Worm (Caenorhabditis elegans): ENCODE results near the gene ostb-1.

Gene ostb-1

DNA sequence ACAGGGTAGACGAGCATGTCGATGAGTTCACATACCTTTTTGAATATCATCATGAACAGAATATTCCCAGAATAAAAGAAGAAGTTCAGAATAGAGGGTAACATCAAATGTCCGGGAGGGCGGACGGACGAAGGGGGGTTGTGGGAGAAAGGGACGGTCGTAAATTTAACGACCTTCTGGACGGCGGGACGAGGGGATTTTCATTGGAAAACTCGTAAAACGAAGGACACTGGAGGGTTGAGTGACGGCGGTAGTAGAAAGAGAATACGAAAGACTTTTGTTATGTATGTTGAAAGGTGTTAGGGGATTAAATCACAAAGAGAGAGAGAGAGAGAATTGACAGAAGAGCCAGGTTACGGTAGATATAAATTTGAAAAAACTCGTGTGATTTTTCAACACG, 13.7 kb upstream of the ostb-1 start (continued):
- TF ChIP-seq atf-7 (tag; optimal IDR thresholded peaks at IDR 0.05) (no peak), B0336.3 (GFP tag; IDR thresholded peaks at IDR 0.05) (no peak), B0261.1 (tag; optimal IDR thresholded peaks at IDR 0.05) (no peak), gei-17 (GFP tag; optimal IDR thresholded peaks at IDR 0.05) (no peak), ztf-25 (GFP tag; IDR thresholded peaks at IDR 0.05) (no peak), lag-1 (GFP tag; IDR thresholded peaks at IDR 0.05) (no peak)

ce11 chrII:7851480-7851879, 12.8 kb upstream of the ostb-1 start:
- TF ChIP-seq ztf-26 (tag; optimal IDR thresholded peaks at IDR 0.05) (no peak), nhr-80 (tag; optimal IDR thresholded peaks at IDR 0.05) (peak; percentile 36)

DNA sequence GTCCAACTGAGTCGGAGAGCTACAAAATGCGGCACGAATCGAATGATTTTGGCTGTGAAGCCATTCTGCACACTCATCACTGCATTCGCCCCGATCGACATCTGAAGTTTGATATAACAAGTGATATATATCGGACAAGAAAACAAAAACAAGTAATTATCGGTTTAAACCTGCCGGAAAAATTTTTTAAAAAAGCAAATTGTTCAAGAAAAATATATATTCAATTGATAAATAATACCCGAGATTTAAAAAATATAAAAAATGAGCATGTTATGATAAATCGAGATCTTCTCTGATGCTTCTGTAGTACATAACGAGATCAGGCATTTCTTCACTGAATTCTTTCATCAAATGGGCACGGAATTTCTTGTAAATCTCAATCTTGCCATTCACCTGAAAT, 10.6 kb upstream of the ostb-1 start, which contains the start of gene T09A5.5:
Gene T09A5.5, minus strand, starts transcription at position 101 of the 400 bp plus-strand sequence.
- no peak for TF ChIP-seq aptf-3 (GFP tag; IDR thresholded peaks at IDR 0.05)
- TF ChIP-seq madf-6 (GFP tag; IDR thresholded peaks at IDR 0.05) = peak; percentile 32; the same call in 1 of the 2 replicates

DNA sequence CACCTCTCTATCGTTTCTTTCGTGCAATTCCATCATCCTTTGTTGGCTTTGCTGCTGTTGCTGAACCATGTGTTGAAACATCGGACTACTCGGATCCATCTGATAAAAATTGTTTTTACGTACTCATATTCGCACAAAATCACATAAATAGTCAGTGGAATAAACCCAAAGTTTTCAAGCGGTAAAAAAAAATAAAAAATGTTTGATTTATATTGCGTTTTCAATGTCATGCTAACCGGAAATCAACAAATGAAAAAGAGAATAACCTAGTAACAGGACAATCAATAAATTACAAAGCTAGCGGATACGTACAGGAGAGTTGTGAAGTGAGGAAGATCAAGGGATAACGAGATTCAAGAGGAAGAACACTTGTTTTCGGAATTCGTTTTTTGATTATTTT, 9.4 kb upstream of the ostb-1 start, which contains the start of gene mdt-10:
Gene mdt-10, minus strand, starts transcription at position 101 of the 400 bp plus-strand sequence.
- TF ChIP-seq snpc-3.4 (tag; optimal IDR thresholded peaks at IDR 0.05) = no peak
- no peak for TF ChIP-seq tbx-9 (tag; optimal IDR thresholded peaks at IDR 0.05; ENCODE audit: borderline replicate concordance)
- no peak for TF ChIP-seq hsf-1 (GFP tag; IDR thresholded peaks at IDR 0.05)
- no peak for TF ChIP-seq gei-17 (GFP tag; optimal IDR thresholded peaks at IDR 0.05)
- no peak for TF ChIP-seq snpc-1.3 (tag; optimal IDR thresholded peaks at IDR 0.05; ENCODE audit: insufficient read depth)

- TF ChIP-seq madf-8 (GFP tag; conservative IDR thresholded peaks at IDR 0.05) (no peak), cebp-1 (GFP tag; IDR thresholded peaks at IDR 0.05) (no peak), cebp-1 (tag; optimal IDR thresholded peaks at IDR 0.05) (no peak), ztf-3 (GFP tag; optimal IDR thresholded peaks at IDR 0.05) (no peak), sea-2 (GFP tag; IDR thresholded peaks at IDR 0.05) (no peak), nhr-90 (tag; optimal IDR thresholded peaks at IDR 0.05) (no peak), nhr-80 (tag; optimal IDR thresholded peaks at IDR 0.05) (no peak), attf-5 (GFP tag; optimal IDR thresholded peaks at IDR 0.05) (no peak), dpff-1 (tag; optimal IDR thresholded peaks at IDR 0.05) (no peak), cebp-2 (GFP tag; IDR thresholded peaks at IDR 0.05) (no peak), F22D6.2 (tag; optimal IDR thresholded peaks at IDR 0.05) (no peak), F10E7.11 (tag; optimal IDR thresholded peaks at IDR 0.05) (no peak), C17E4.6 (GFP tag; IDR thresholded peaks at IDR 0.05) (no peak), him-1 (tag; optimal IDR thresholded peaks at IDR 0.05) (no peak), hlh-26 (GFP tag; conservative IDR thresholded peaks at IDR 0.05) (no peak), unc-62 (GFP tag; optimal IDR thresholded peaks at IDR 0.05) (no peak), F52B5.7 (tag; optimal IDR thresholded peaks at IDR 0.05) (no peak), nfya-1 (tag; optimal IDR thresholded peaks at IDR 0.05; ENCODE audit: borderline replicate concordance, insufficient read depth) (no peak), K12H6.12 (tag; optimal IDR thresholded peaks at IDR 0.05) (no peak), madf-6 (GFP tag; IDR thresholded peaks at IDR 0.05) (no peak)
Measured at ce11 chrII:7855619-7856018, 8.7 kb upstream of the ostb-1 start, which contains the start of gene mdmh-35. Gene mdmh-35, minus strand, starts transcription at chrII:7855719.
